Worm (Caenorhabditis elegans) whole organism, mixed stage, embryonic: ENCODE results near the gene F08F3.10.

ENCODE experiments used
- M03D4.4 ChIP-seq: sonication (generic microtip); optimal IDR thresholded peaks from 2 replicates; lab custom pipeline; 2017; ENCODE audit warnings: mild to moderate bottlenecking, missing genetic modification characterization, missing compliant biosample characterization
- bed-3 ChIP-seq: fragments of 200-800 bp; sonication (Bioruptor generic); optimal IDR thresholded peaks from 3 replicates; lab custom pipeline; 2018; ENCODE audit warnings: mild to moderate bottlenecking, missing genetic modification characterization, moderate library complexity, missing compliant biosample characterization
- blmp-1 ChIP-seq: fragments of 150-350 bp; optimal IDR thresholded peaks from 2 replicates; lab custom pipeline; 2014; ENCODE audit warnings: missing biosample characterization, missing genetic modification characterization
- ceh-39 ChIP-seq: fragments of 150-350 bp; optimal IDR thresholded peaks from 2 replicates; lab custom pipeline; 2014; ENCODE audit warnings: missing biosample characterization, missing genetic modification characterization
- ceh-43 ChIP-seq: fragments of 200-800 bp; sonication (Bioruptor generic); optimal IDR thresholded peaks from 2 replicates; lab custom pipeline; 2018; ENCODE audit warnings: mild to moderate bottlenecking, missing genetic modification characterization, moderate library complexity, missing compliant biosample characterization
- ces-1 ChIP-seq: fragments of 150-350 bp; optimal IDR thresholded peaks from 2 replicates; lab custom pipeline; 2014; ENCODE audit warnings: missing biosample characterization, missing genetic modification reagents, missing genetic modification characterization
- cnd-1 ChIP-seq: fragments of 200-800 bp; sonication (Bioruptor generic); optimal IDR thresholded peaks from 2 replicates; lab custom pipeline; 2018; ENCODE audit warnings: mild to moderate bottlenecking, missing genetic modification characterization, missing compliant biosample characterization
- drap-1 ChIP-seq: fragments of 200-800 bp; sonication (Bioruptor generic); optimal IDR thresholded peaks from 3 replicates; lab custom pipeline; 2018; ENCODE audit warnings: mild to moderate bottlenecking, missing genetic modification characterization, missing compliant biosample characterization
- elt-1 ChIP-seq: sonication (generic microtip); optimal IDR thresholded peaks from 2 replicates; lab custom pipeline; 2017; ENCODE audit warnings: missing genetic modification characterization, mild to moderate bottlenecking, missing compliant biosample characterization, antibody characterized with exemption, moderate library complexity, borderline replicate concordance; ENCODE audit not compliant: insufficient read depth
- elt-3 ChIP-seq: fragments of 150-350 bp; optimal IDR thresholded peaks from 2 replicates; lab custom pipeline; 2014; ENCODE audit warnings: missing biosample characterization, missing genetic modification characterization
- flh-1 ChIP-seq: fragments of 200-800 bp; sonication (Bioruptor generic); optimal IDR thresholded peaks from 2 replicates; lab custom pipeline; 2018; ENCODE audit warnings: mild to moderate bottlenecking, missing genetic modification characterization, moderate library complexity, missing compliant biosample characterization
- ham-2 ChIP-seq: fragments of 200-800 bp; sonication (Bioruptor generic); optimal IDR thresholded peaks from 2 replicates; lab custom pipeline; 2018; ENCODE audit warnings: mild to moderate bottlenecking, missing genetic modification characterization, missing compliant biosample characterization
- hlh-1 ChIP-seq: fragments of 150-350 bp; optimal IDR thresholded peaks from 2 replicates; lab custom pipeline; 2014; ENCODE audit warnings: missing biosample characterization, missing genetic modification reagents, missing genetic modification characterization
- lin-13 ChIP-seq: fragments of 150-350 bp; optimal IDR thresholded peaks from 2 replicates; lab custom pipeline; 2014; ENCODE audit warnings: missing biosample characterization, missing genetic modification characterization
- lsy-2 ChIP-seq: fragments of 150-350 bp; optimal IDR thresholded peaks from 2 replicates; lab custom pipeline; 2014; ENCODE audit warnings: missing biosample characterization, missing genetic modification characterization
- mab-5 ChIP-seq: fragments of 150-350 bp; optimal IDR thresholded peaks from 2 replicates; lab custom pipeline; 2014; ENCODE audit warnings: missing biosample characterization, missing genetic modification characterization
- mep-1 ChIP-seq: fragments of 150-350 bp; optimal IDR thresholded peaks from 2 replicates; lab custom pipeline; 2017; ENCODE audit warnings: missing biosample characterization, missing genetic modification reagents, missing genetic modification characterization, inconsistent platforms
- mls-2 ChIP-seq: sonication (generic microtip); optimal IDR thresholded peaks from 2 replicates; lab custom pipeline; 2016; ENCODE audit warnings: mild to moderate bottlenecking, missing genetic modification characterization, moderate library complexity, missing compliant biosample characterization
- nhr-12 ChIP-seq: fragments of 150-350 bp; optimal IDR thresholded peaks from 2 replicates; lab custom pipeline; 2014; ENCODE audit warnings: missing biosample characterization, missing genetic modification characterization
- nhr-2 ChIP-seq: fragments of 150-350 bp; optimal IDR thresholded peaks from 2 replicates; lab custom pipeline; 2014; ENCODE audit warnings: missing biosample characterization, missing genetic modification characterization
- nhr-237 ChIP-seq: fragments of 150-350 bp; optimal IDR thresholded peaks from 2 replicates; lab custom pipeline; 2014; ENCODE audit warnings: missing biosample characterization, missing genetic modification characterization
- nhr-28 ChIP-seq: fragments of 150-350 bp; optimal IDR thresholded peaks from 2 replicates; lab custom pipeline; 2014; ENCODE audit warnings: missing biosample characterization, missing genetic modification characterization
- nhr-76 ChIP-seq: sonication (generic microtip); optimal IDR thresholded peaks from 2 replicates; lab custom pipeline; 2017; ENCODE audit warnings: missing biosample characterization, missing genetic modification characterization
- snpc-4 ChIP-seq: fragments of 150-350 bp; optimal IDR thresholded peaks from 2 replicates; lab custom pipeline; 2014; ENCODE audit warnings: missing biosample characterization, missing genetic modification characterization
- sptf-1 ChIP-seq: sonication (generic microtip); optimal IDR thresholded peaks from 2 replicates; lab custom pipeline; 2017; ENCODE audit warnings: mild to moderate bottlenecking, missing genetic modification characterization, moderate library complexity, missing compliant biosample characterization
- tbx-8 ChIP-seq: fragments of 200-800 bp; sonication (Bioruptor generic); optimal IDR thresholded peaks from 2 replicates; lab custom pipeline; 2018; ENCODE audit warnings: mild to moderate bottlenecking, missing genetic modification characterization, moderate library complexity, missing compliant biosample characterization
- unc-39 ChIP-seq: fragments of 150-350 bp; optimal IDR thresholded peaks from 2 replicates; lab custom pipeline; 2014; ENCODE audit warnings: missing biosample characterization, missing genetic modification characterization
- unc-62 ChIP-seq: fragments of 150-350 bp; optimal IDR thresholded peaks from 2 replicates; lab custom pipeline; 2014; ENCODE audit warnings: missing biosample characterization, missing genetic modification reagents, missing genetic modification characterization
- zip-8 ChIP-seq: fragments of 150-350 bp; optimal IDR thresholded peaks from 2 replicates; lab custom pipeline; 2014; ENCODE audit warnings: missing biosample characterization, missing genetic modification characterization
- ztf-11 ChIP-seq: fragments of 150-350 bp; optimal IDR thresholded peaks from 2 replicates; lab custom pipeline; 2014; ENCODE audit warnings: missing biosample characterization, missing genetic modification characterization

The F08F3.10 gene

ce11 chrV:5439068-5439467, 25.9 kb downstream of the F08F3.10 start, which contains the start of gene snpc-1.3:
Gene snpc-1.3, minus strand, starts transcription at chrV:5439168.
- TF ChIP-seq nhr-12 (tag; lab: Kevin White, UChicago) (no peak), flh-1 (no peak), nhr-237 (no peak), snpc-4 (tag; lab: Kevin White, UChicago) (no peak), bed-3 (no peak), tbx-8 (GFP tag; lab: Kevin White, UChicago) (no peak), mls-2 (tag; lab: Kevin White, UChicago) (no peak), ztf-11 (tag; lab: Kevin White, UChicago) (no peak), drap-1 (GFP tag; lab: Kevin White, UChicago) (no peak), nhr-2 (no peak), ham-2 (GFP tag; lab: Kevin White, UChicago) (no peak), hlh-1 (no peak)
- TF ChIP-seq, all 35 proteins: peak for 0

DNA sequence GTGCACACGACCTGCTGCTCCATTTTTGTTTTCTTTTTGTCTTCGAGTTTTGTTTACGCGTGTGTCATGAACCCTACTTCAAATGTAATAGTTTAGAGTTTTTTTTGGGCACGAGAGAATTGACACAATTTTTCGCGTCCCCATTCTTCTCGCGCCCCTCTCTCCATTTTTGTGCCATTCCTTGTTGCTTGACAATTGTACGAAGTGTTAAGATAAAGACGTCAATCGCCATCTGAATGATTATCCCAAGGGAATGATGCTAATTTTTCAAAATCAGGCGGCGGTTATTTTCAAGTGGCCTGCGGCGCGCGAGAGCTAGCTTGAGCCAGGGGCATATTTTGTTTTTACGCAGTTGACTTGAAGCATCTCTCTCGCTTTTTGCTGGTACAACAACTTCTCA, 29.2 kb downstream of the F08F3.10 start:
- no peak for TF ChIP-seq ces-1 (GFP tag; lab: Kevin White, UChicago)
- TF ChIP-seq mab-5 (tag; lab: Kevin White, UChicago): no peak
- TF ChIP-seq nhr-12 (tag; lab: Kevin White, UChicago): no peak
- TF ChIP-seq lsy-2 (tag; lab: Kevin White, UChicago): no peak
- TF ChIP-seq nhr-28 (tag; lab: Kevin White, UChicago): no peak
- no peak for TF ChIP-seq elt-3 (tag; lab: Kevin White, UChicago)
- no peak for TF ChIP-seq hlh-1
- no peak for TF ChIP-seq sptf-1 (tag; lab: Kevin White, UChicago)
- TF ChIP-seq, all 35 proteins: peak for 0

DNA sequence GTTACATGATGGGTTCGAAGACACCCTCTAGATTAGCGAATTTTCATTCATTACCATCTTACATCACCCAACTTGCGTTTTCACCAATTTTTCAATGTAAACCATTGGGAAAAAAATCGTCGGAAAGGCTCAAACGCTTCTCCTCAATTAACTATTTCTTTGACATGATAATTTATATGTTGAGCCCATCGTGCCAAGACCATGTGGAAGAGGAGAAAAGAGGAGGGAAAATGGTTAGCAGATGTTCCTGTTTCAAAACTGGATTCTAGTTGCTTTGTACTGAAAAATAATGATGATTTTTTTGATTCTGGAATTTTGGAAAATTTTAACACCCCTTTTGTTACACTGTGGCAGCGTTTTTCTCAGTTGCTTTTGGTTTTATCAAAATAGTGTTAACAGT, 30.9 kb downstream of the F08F3.10 start:
- TF ChIP-seq elt-3 (tag; lab: Kevin White, UChicago) (no peak), blmp-1 (no peak), drap-1 (GFP tag; lab: Kevin White, UChicago) (no peak), flh-1 (no peak), mls-2 (tag; lab: Kevin White, UChicago) (no peak), lsy-2 (tag; lab: Kevin White, UChicago) (no peak), unc-62 (no peak), mep-1 (no peak), cnd-1 (no peak), ces-1 (GFP tag; lab: Kevin White, UChicago) (no peak)

ce11 chrV:5445839-5446238, 32.7 kb downstream of the F08F3.10 start, which contains the start of gene F08F3.1:
Gene F08F3.1, plus strand, starts transcription at chrV:5446139.
- TF ChIP-seq mab-5 (tag; lab: Kevin White, UChicago): no peak
- no peak for TF ChIP-seq nhr-28 (tag; lab: Kevin White, UChicago)
- no peak for TF ChIP-seq ces-1 (GFP tag; lab: Kevin White, UChicago)
- TF ChIP-seq lin-13 (tag; lab: Kevin White, UChicago): no peak
- TF ChIP-seq nhr-237: no peak
- TF ChIP-seq nhr-2: no peak
- TF ChIP-seq ceh-43 (GFP tag; lab: Kevin White, UChicago): no peak
- TF ChIP-seq zip-8 (tag; lab: Kevin White, UChicago): no peak
- TF ChIP-seq lsy-2 (tag; lab: Kevin White, UChicago): no peak
- TF ChIP-seq ham-2 (GFP tag; lab: Kevin White, UChicago): no peak
- TF ChIP-seq mep-1: no peak

ce11 chrV:5447057-5447456, 33.9 kb downstream of the F08F3.10 start:
- TF ChIP-seq elt-1 (tag; lab: Kevin White, UChicago) (no peak), ceh-39 (no peak), M03D4.4 (tag; lab: Kevin White, UChicago) (no peak), blmp-1 (no peak), tbx-8 (GFP tag; lab: Kevin White, UChicago) (no peak), lsy-2 (tag; lab: Kevin White, UChicago) (no peak), nhr-76 (tag; lab: Kevin White, UChicago) (no peak), nhr-237 (no peak), lin-13 (tag; lab: Kevin White, UChicago) (no peak), unc-62 (no peak), ham-2 (GFP tag; lab: Kevin White, UChicago) (no peak), unc-39 (tag; lab: Kevin White, UChicago) (no peak), ztf-11 (tag; lab: Kevin White, UChicago) (no peak), mls-2 (tag; lab: Kevin White, UChicago) (no peak), drap-1 (GFP tag; lab: Kevin White, UChicago) (no peak)
